Worm (Caenorhabditis elegans): ENCODE results near the gene dpy-28.

dpy-28 gene

DNA sequence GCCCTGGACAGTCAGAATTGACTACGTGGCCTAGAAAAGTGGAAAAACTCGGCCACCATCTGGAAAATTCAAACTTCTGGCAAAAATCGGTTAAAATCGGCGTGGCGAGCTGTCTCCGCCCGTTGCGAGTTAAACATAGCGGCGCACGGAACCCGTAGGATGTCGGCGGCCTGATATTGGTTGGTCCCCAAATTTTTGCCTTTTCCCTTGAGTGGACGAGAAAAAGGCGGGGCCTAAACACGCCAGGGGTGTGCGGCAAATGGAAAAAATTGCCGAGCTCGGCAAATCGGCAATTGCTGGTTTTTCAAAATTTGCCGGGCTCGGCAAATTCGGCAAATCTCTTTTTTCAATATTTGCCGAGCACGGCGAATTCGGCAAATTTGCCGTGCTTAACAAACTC is 29.6 kb upstream of the dpy-28 start:
- TF ChIP-seq ceh-22 (tag; optimal IDR thresholded peaks at IDR 0.05) (no peak), tbx-2 (tag; optimal IDR thresholded peaks at IDR 0.05) (no peak), ceh-31 (tag; optimal IDR thresholded peaks at IDR 0.05) (no peak), ceh-24 (tag; optimal IDR thresholded peaks at IDR 0.05) (no peak), hlh-15 (tag; optimal IDR thresholded peaks at IDR 0.05) (no peak), unc-3 (GFP tag; conservative IDR thresholded peaks at IDR 0.05) (no peak), unc-3 (tag; optimal IDR thresholded peaks at IDR 0.05) (no peak), pha-2 (tag; optimal IDR thresholded peaks at IDR 0.05) (no peak), pat-9 (tag; optimal IDR thresholded peaks at IDR 0.05) (no peak), hlh-8 (tag; optimal IDR thresholded peaks at IDR 0.05) (no peak), ceh-6 (GFP tag; optimal IDR thresholded peaks at IDR 0.05) (no peak)

DNA sequence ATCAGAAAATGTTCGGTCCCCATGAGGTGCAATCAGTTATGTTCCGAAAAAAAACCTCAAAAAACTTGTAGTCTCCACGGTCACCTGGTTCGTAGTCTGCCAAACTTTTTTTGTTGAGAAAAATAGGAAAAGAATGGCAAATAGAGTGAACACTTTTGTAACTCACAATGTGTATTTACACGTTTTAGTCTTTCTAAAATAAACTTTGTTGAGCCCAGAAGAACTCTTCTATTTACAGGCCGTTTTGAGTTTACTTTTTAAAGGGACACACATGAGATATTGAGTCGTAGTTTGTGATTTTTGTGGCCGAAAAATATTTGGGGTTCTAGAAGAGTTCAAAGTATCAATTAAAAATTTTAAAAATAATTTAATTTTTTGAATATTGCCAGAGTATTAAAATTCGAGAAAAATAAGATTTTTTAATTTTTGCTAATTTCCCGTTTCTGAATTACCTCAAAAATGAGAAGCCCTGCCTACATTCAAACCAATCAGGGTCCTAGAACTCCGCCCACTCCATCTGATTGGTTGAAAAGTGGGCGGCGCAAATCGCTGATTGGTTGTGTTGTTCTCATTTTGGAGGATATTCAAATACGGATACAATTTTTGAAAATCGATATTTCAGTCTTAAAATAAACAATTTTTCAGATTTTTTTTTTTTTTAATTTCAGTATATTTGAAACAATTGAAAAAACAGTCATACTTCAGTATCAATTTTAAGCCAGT is 28.3 kb upstream of the dpy-28 start:
- TF ChIP-seq ref-2 (tag; optimal IDR thresholded peaks at IDR 0.05) (no peak), ets-4 (tag; optimal IDR thresholded peaks at IDR 0.05) (no peak), ceh-48 (tag; optimal IDR thresholded peaks at IDR 0.05) (no peak), nfya-1 (tag; optimal IDR thresholded peaks at IDR 0.05) (peak; percentile 93), K09A11.1 (tag; optimal IDR thresholded peaks at IDR 0.05; ENCODE audit: insufficient read depth) (no peak), ceh-45 (GFP tag; IDR thresholded peaks at IDR 0.05) (no peak), unc-42 (tag; optimal IDR thresholded peaks at IDR 0.05) (no peak), eyg-1 (tag; optimal IDR thresholded peaks at IDR 0.05) (no peak)

DNA sequence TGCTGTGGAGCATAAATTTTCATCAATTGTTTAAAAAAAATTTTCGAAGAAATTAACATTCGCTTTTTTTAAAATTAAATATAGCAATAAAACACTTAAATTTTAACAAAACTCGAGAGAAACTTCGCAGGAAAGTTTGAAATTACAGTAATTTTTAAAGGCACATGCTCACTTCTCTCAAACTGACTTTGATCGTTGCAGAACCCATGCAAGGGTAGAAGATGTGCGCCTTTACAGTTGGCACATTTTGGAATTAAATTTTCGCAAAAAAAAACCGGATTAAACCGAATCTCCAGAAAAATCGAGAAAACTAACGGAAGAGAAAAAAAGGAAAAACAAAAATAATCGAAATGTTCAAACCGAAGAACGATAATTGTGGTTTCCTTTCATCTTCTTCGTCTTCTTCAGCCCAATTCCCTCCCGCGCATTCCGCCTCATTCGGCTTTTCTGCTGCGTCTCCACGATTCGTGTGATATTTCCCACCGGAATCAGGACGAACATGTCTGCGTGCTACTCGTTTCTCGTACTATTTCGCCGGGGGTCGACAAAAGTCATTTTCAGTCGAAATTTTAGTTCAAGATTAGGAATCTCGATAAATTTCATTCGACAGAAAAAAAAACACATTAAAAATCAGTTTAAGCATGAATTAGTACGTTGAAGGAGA is 26.5 kb upstream of the dpy-28 start:
- no peak for TF ChIP-seq nfya-1 (tag; optimal IDR thresholded peaks at IDR 0.05)
- TF ChIP-seq odd-2 (tag; optimal IDR thresholded peaks at IDR 0.05) = no peak

DNA sequence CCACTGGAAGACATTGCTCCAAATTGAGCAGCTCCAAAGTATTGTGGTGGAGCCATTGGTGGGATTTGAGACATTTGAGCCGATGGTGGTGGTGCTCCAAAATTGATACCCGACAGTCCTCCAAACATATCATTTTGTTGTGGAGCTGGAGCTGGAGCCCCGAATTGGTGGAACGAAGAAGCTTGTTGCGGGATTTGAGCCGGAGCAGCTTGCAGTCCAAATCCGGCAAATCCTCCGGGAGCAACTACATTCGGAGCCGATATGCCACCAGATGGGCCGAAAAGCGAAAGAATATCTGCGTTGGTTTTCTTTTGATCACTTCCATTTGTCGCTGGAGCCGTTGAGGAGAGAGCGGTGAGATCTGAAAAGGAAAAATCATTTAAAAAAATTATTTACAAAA is 24.9 kb upstream of the dpy-28 start:
- TF ChIP-seq ceh-45 (GFP tag; IDR thresholded peaks at IDR 0.05) (no peak), ceh-22 (tag; optimal IDR thresholded peaks at IDR 0.05) (no peak), hlh-13 (GFP tag; optimal IDR thresholded peaks at IDR 0.05) (no peak), pros-1 (tag; optimal IDR thresholded peaks at IDR 0.05) (no peak)

DNA sequence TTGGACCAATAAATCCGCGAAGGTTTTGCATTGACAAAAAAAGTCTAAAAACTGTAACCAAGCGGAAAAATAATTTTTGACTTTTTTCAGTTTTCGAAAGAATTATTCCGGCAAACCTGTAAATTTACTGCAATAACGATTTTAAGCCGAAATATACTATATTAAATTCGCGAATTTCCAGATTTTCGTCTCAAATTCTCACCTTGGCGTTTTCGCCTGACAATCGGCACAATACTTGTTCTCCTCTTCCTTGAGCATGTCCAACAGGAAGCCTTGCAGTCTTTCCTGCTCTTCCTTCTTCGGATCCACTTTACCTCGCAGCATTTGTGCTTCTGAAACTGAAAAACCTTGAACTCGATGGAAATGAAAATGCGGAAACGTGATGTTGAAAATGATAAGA is 23.5 kb upstream of the dpy-28 start, which contains the start of gene smap-1:
Gene smap-1, minus strand, starts transcription at position 338 of the 400 bp plus-strand sequence.
- TF ChIP-seq K09A11.1 (tag; optimal IDR thresholded peaks at IDR 0.05; ENCODE audit: insufficient read depth) = no peak
- no peak for TF ChIP-seq pha-2 (tag; optimal IDR thresholded peaks at IDR 0.05)
- no peak for TF ChIP-seq fax-1 (tag; optimal IDR thresholded peaks at IDR 0.05)
- no peak for TF ChIP-seq T23F11.4 (GFP tag; optimal IDR thresholded peaks at IDR 0.05)
- TF ChIP-seq odd-2 (tag; optimal IDR thresholded peaks at IDR 0.05) = no peak
- no peak for TF ChIP-seq pros-1 (tag; optimal IDR thresholded peaks at IDR 0.05)
- no peak for TF ChIP-seq ceh-31 (tag; optimal IDR thresholded peaks at IDR 0.05)
- TF ChIP-seq elt-4 (tag; optimal IDR thresholded peaks at IDR 0.05) = no peak
- TF ChIP-seq syd-9 (tag; optimal IDR thresholded peaks at IDR 0.05) = no peak

DNA sequence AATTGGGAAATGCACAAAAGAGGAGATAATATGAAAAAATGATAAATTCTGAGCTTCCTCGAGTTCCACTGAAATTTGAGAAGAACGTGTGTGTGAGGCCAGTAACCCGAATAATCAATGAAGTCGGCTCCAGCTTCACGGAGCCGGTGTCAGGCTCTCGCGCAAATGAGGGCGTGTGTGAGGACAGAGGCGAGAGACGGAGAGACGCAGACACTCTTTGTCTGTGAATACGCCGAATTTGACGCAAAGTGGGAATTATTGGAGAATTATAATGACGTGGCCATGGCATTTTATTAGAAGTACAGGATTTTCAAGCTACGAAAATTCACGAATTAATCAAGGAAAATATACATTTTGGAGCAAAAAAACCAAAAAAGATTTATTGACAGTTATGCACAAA is 23.0 kb upstream of the dpy-28 start:
- TF ChIP-seq nhr-232 (tag; optimal IDR thresholded peaks at IDR 0.05) = no peak
- peak; percentile 37 for TF ChIP-seq ceh-31 (tag; optimal IDR thresholded peaks at IDR 0.05)
- TF ChIP-seq sox-2 (GFP tag; IDR thresholded peaks at IDR 0.05) = no peak
- TF ChIP-seq T23F11.4 (GFP tag; optimal IDR thresholded peaks at IDR 0.05) = no peak
- TF ChIP-seq hlh-30 (tag; optimal IDR thresholded peaks at IDR 0.05; ENCODE audit: insufficient read depth) = no peak
- no peak for TF ChIP-seq pha-4 (tag; optimal IDR thresholded peaks at IDR 0.05)
- TF ChIP-seq ceh-34 (tag; optimal IDR thresholded peaks at IDR 0.05) = peak; percentile 78
- no peak for TF ChIP-seq Y22D7AL.16 (tag; optimal IDR thresholded peaks at IDR 0.05)
- no peak for TF ChIP-seq ceh-14 (tag; optimal IDR thresholded peaks at IDR 0.05)
- TF ChIP-seq unc-42 (tag; optimal IDR thresholded peaks at IDR 0.05) = peak; percentile 30
- TF ChIP-seq ceh-48 (tag; optimal IDR thresholded peaks at IDR 0.05) = peak; percentile 68
- no peak for TF ChIP-seq K02D7.2 (tag; optimal IDR thresholded peaks at IDR 0.05)
- peak; percentile 50 for TF ChIP-seq ama-1 (optimal IDR thresholded peaks at IDR 0.05)
- no peak for TF ChIP-seq zip-5 (tag; optimal IDR thresholded peaks at IDR 0.05)
- peak; percentile 9 for TF ChIP-seq nfya-1 (tag; optimal IDR thresholded peaks at IDR 0.05)
- TF ChIP-seq tbx-2 (tag; optimal IDR thresholded peaks at IDR 0.05) = peak; percentile 34
- TF ChIP-seq ceh-30 (tag; optimal IDR thresholded peaks at IDR 0.05) = no peak
- no peak for TF ChIP-seq pag-3 (tag; optimal IDR thresholded peaks at IDR 0.05; ENCODE audit: borderline replicate concordance)
- peak; percentile 12 for TF ChIP-seq elt-2 (tag; optimal IDR thresholded peaks at IDR 0.05)

Measured in whole organism, late embryonic.